Fruit fly (Drosophila melanogaster): Measurements from ENCODE around the gene CG11983.

The CG11983 gene

dm6 chr3R:9047561-9048465 is 39.7 kb downstream of the CG11983 start, which contains the start of gene Rel (continued):
- peak; percentile 30 to 79 for TF ChIP-seq Hr51 (GFP tag; optimal IDR thresholded peaks at IDR 0.05)
- no peak for TF ChIP-seq CG7963 (GFP tag; IDR thresholded peaks at IDR 0.05; ENCODE audit: partially characterized antibody)
- TF ChIP-seq Gug (GFP tag; IDR thresholded peaks at IDR 0.05), result no peak; the same call in 3 of the 4 replicates
- TF ChIP-seq sd (tag; optimal IDR thresholded peaks at IDR 0.05), result peak; percentile 96
- peak; percentile 45 for TF ChIP-seq oc (tag; optimal IDR thresholded peaks at IDR 0.05)
- TF ChIP-seq CG10147 (GFP tag; optimal IDR thresholded peaks at IDR 0.05), result peak; percentile 74
- TF ChIP-seq Dad (GFP tag; optimal IDR thresholded peaks at IDR 0.05), result no peak
- TF ChIP-seq CG7928 (GFP tag; optimal IDR thresholded peaks at IDR 0.05), result peak; percentile 70
- TF ChIP-seq CG16779 (GFP tag; IDR thresholded peaks at IDR 0.05), result no peak
- peak; percentile 39 for TF ChIP-seq CG6813 (GFP tag; optimal IDR thresholded peaks at IDR 0.05)
- peak; percentile 77 for TF ChIP-seq trem (tag; optimal IDR thresholded peaks at IDR 0.05)
- TF ChIP-seq fd64A (GFP tag; optimal IDR thresholded peaks at IDR 0.05), result no peak
- no peak for TF ChIP-seq aop (GFP tag; IDR thresholded peaks at IDR 0.05)
- TF ChIP-seq lbe (GFP tag; optimal IDR thresholded peaks at IDR 0.05), result peak; percentile 70
- peak; percentile 30 for TF ChIP-seq zfh2 (GFP tag; optimal IDR thresholded peaks at IDR 0.05)
- TF ChIP-seq nerfin-2 (GFP tag; IDR thresholded peaks at IDR 0.05; ENCODE audit: partially characterized antibody), result no peak
- TF ChIP-seq CG12071 (GFP tag; optimal IDR thresholded peaks at IDR 0.05), result peak; percentile 59
- no peak for TF ChIP-seq CG11093 (GFP tag; IDR thresholded peaks at IDR 0.05)
- no peak for TF ChIP-seq CG31224 (GFP tag; IDR thresholded peaks at IDR 0.05)
- TF ChIP-seq run (tag; optimal IDR thresholded peaks at IDR 0.05), result peak; percentile 9
- TF ChIP-seq CG34422 (GFP tag; IDR thresholded peaks at IDR 0.05), result no peak
- no peak for TF ChIP-seq ab (GFP tag; optimal IDR thresholded peaks at IDR 0.05)
- peak; percentile 69 for TF ChIP-seq PHDP (tag; optimal IDR thresholded peaks at IDR 0.05)
- TF ChIP-seq salm (tag; optimal IDR thresholded peaks at IDR 0.05), result peak; percentile 54
- peak; percentile 14 for TF ChIP-seq Ets97D (GFP tag; optimal IDR thresholded peaks at IDR 0.05)
- TF ChIP-seq jigr1 (GFP tag; IDR thresholded peaks at IDR 0.05), result no peak
- TF ChIP-seq en (GFP tag; optimal IDR thresholded peaks at IDR 0.05), result no peak
- TF ChIP-seq CG17186 (GFP tag; optimal IDR thresholded peaks at IDR 0.05), result no peak
- peak; percentile 61 for TF ChIP-seq unpg (GFP tag; optimal IDR thresholded peaks at IDR 0.05)
- TF ChIP-seq ase (GFP tag; IDR thresholded peaks at IDR 0.05), result no peak
- peak; percentile 75 for TF ChIP-seq Ssrp (tag; optimal IDR thresholded peaks at IDR 0.05)
- TF ChIP-seq org-1 (GFP tag; optimal IDR thresholded peaks at IDR 0.05), result peak; percentile 22
- TF ChIP-seq az2 (GFP tag; optimal IDR thresholded peaks at IDR 0.05), result peak; percentile 63
- peak; percentile 83 for TF ChIP-seq phol (tag; optimal IDR thresholded peaks at IDR 0.05)
- TF ChIP-seq CG6654 (GFP tag; optimal IDR thresholded peaks at IDR 0.05), result peak; percentile 26
- peak; percentile 46 for TF ChIP-seq NfI (GFP tag; optimal IDR thresholded peaks at IDR 0.05)
- peak; percentile 79 for TF ChIP-seq CG33557 (GFP tag; optimal IDR thresholded peaks at IDR 0.05)
- no peak for TF ChIP-seq CG9215 (GFP tag; IDR thresholded peaks at IDR 0.05)
- TF ChIP-seq Abd-B (GFP tag; optimal IDR thresholded peaks at IDR 0.05), result peak; percentile 58
- no peak for TF ChIP-seq CG15479 (GFP tag; optimal IDR thresholded peaks at IDR 0.05)
- TF ChIP-seq ham (GFP tag; IDR thresholded peaks at IDR 0.05), result no peak
- TF ChIP-seq gfzf (GFP tag; optimal IDR thresholded peaks at IDR 0.05), result peak; percentile 3
- no peak for TF ChIP-seq chm (GFP tag; IDR thresholded peaks at IDR 0.05)

Measured in whole organism, embryonic.